Worm (Caenorhabditis elegans) whole organism, L1 larva: ENCODE results near the gene mcm-6.
A peak's percentile ranks its signal among the peaks of the same experiment; 100 is the strongest.

ENCODE experiments used
- F16B12.6 ChIP-seq: fragments of 150-350 bp; optimal IDR thresholded peaks from 2 replicates; lab custom pipeline; 2014; ENCODE audit warnings: missing biosample characterization, missing genetic modification characterization
- alr-1 ChIP-seq: fragments of 200-800 bp; sonication (Bioruptor generic); optimal IDR thresholded peaks from 2 replicates; lab custom pipeline; 2018; ENCODE audit warnings: borderline replicate concordance, mild to moderate bottlenecking, missing genetic modification characterization, missing compliant biosample characterization
- blmp-1 ChIP-seq: fragments of 150-350 bp; optimal IDR thresholded peaks from 2 replicates; lab custom pipeline; 2014; ENCODE audit warnings: missing biosample characterization, missing genetic modification characterization
- ceh-63 ChIP-seq: fragments of 200-800 bp; sonication (Bioruptor generic); optimal IDR thresholded peaks from 2 replicates; lab custom pipeline; 2018; ENCODE audit warnings: mild to moderate bottlenecking, missing genetic modification characterization, missing compliant biosample characterization
- ceh-90 ChIP-seq: sonication (generic microtip); optimal IDR thresholded peaks from 2 replicates; lab custom pipeline; 2016; ENCODE audit warnings: missing genetic modification characterization, missing compliant biosample characterization
- efl-1 ChIP-seq, 4 experiments: fragments of 150-350 bp; optimal IDR thresholded peaks in 3 of 4; peaks in 1 of 4; 1 replicate in 1 of 4; 2 replicates in 3 of 4; lab custom pipeline; 2014; ENCODE audit warnings: missing biosample characterization in 2 of 4, missing genetic modification characterization in 2 of 4, missing genetic modification reagents in 2 of 4
- egl-13 ChIP-seq: sonication (generic microtip); optimal IDR thresholded peaks from 2 replicates; lab custom pipeline; 2016; ENCODE audit warnings: missing genotype, missing genetic modification reagents, missing genetic modification characterization, missing compliant biosample characterization
- egl-27 ChIP-seq, 2 experiments: fragments of 150-350 bp in 1 of 2; sonication (generic microtip); optimal IDR thresholded peaks; 3 replicates each; lab custom pipeline; 2017 to 2018; ENCODE audit warnings: missing biosample characterization in 2 of 2, missing genetic modification characterization in 2 of 2, missing genetic modification reagents in 2 of 2
- elt-3 ChIP-seq, 6 experiments: fragments of 150-350 bp in 1 of 6; sonication (generic microtip); optimal IDR thresholded peaks; 2 replicates each; lab custom pipeline; 2017 to 2018; ENCODE audit warnings: missing biosample characterization in 6 of 6, missing genetic modification characterization in 6 of 6, inconsistent platforms in 1 of 6
- fkh-8 ChIP-seq: sonication (generic microtip); optimal IDR thresholded peaks from 2 replicates; lab custom pipeline; 2016; ENCODE audit warnings: mild to moderate bottlenecking, missing genetic modification characterization, missing compliant biosample characterization
- fos-1 ChIP-seq: fragments of 150-350 bp; optimal IDR thresholded peaks from 2 replicates; lab custom pipeline; 2014; ENCODE audit warnings: missing biosample characterization, missing genetic modification characterization
- grh-1 ChIP-seq: fragments of 200-800 bp; sonication (Bioruptor generic); IDR thresholded peaks from 2 replicates; pipeline ENCODE4 v1.3.6; 2022; ENCODE audit warnings: missing genetic modification reagents, missing genetic modification characterization, missing compliant biosample characterization
- hlh-4 ChIP-seq: sonication (generic microtip); optimal IDR thresholded peaks from 2 replicates; lab custom pipeline; 2016; ENCODE audit warnings: mild to moderate bottlenecking, missing genetic modification characterization, missing compliant biosample characterization
- irx-1 ChIP-seq: sonication (generic microtip); optimal IDR thresholded peaks from 2 replicates; lab custom pipeline; 2016; ENCODE audit warnings: missing genetic modification characterization, missing compliant biosample characterization
- jun-1 ChIP-seq: fragments of 150-350 bp; optimal IDR thresholded peaks from 2 replicates; lab custom pipeline; 2014; ENCODE audit warnings: missing biosample characterization, missing genetic modification reagents, missing genetic modification characterization
- lin-13 ChIP-seq: fragments of 150-350 bp; optimal IDR thresholded peaks from 2 replicates; lab custom pipeline; 2014; ENCODE audit warnings: missing biosample characterization, missing genetic modification reagents, missing genetic modification characterization
- lin-14 ChIP-seq: fragments of 200-800 bp; sonication (Bioruptor generic); optimal IDR thresholded peaks from 2 replicates; lab custom pipeline; 2018; ENCODE audit warnings: mild to moderate bottlenecking, missing genetic modification characterization, moderate library complexity, missing compliant biosample characterization
- lin-35 ChIP-seq, 2 experiments: fragments of 150-350 bp; optimal IDR thresholded peaks; 2 replicates each; lab custom pipeline; 2014; ENCODE audit warnings: missing biosample characterization in 2 of 2, missing genetic modification characterization in 2 of 2, missing genetic modification reagents in 2 of 2
- lir-3 ChIP-seq: sonication (generic microtip); optimal IDR thresholded peaks from 2 replicates; lab custom pipeline; 2016; ENCODE audit warnings: mild to moderate bottlenecking, missing genetic modification characterization, moderate library complexity, missing compliant biosample characterization; ENCODE audit not compliant: poor library complexity
- lsy-2 ChIP-seq, 2 experiments: fragments of 150-350 bp; optimal IDR thresholded peaks; 2 replicates each; lab custom pipeline; 2014; ENCODE audit warnings: missing biosample characterization in 2 of 2, missing genetic modification characterization in 2 of 2
- mab-9 ChIP-seq: fragments of 200-800 bp; sonication (Bioruptor generic); IDR thresholded peaks from 2 replicates; pipeline ENCODE4 v1.3.6; 2022; ENCODE audit warnings: missing genetic modification reagents, missing genetic modification characterization, missing compliant biosample characterization
- mef-2 ChIP-seq: fragments of 150-350 bp; optimal IDR thresholded peaks from 2 replicates; lab custom pipeline; 2014; ENCODE audit warnings: missing biosample characterization, missing genetic modification characterization
- mep-1 ChIP-seq: fragments of 150-350 bp; optimal IDR thresholded peaks from 2 replicates; lab custom pipeline; 2014; ENCODE audit warnings: missing biosample characterization, missing genetic modification characterization
- nhr-12 ChIP-seq: sonication (generic microtip); optimal IDR thresholded peaks from 2 replicates; lab custom pipeline; 2017; ENCODE audit warnings: missing biosample characterization, missing genetic modification characterization
- nhr-19 ChIP-seq: fragments of 200-800 bp; sonication (Bioruptor generic); conservative IDR thresholded peaks from 2 replicates; pipeline ENCODE4 v1.3.6; 2022; ENCODE audit warnings: missing genetic modification characterization, missing compliant biosample characterization
- nhr-20 ChIP-seq: sonication (generic microtip); optimal IDR thresholded peaks from 2 replicates; lab custom pipeline; 2016; ENCODE audit warnings: mild to moderate bottlenecking, missing genetic modification characterization, missing compliant biosample characterization
- nhr-47 ChIP-seq: sonication (generic microtip); optimal IDR thresholded peaks from 2 replicates; lab custom pipeline; 2016; ENCODE audit warnings: mild to moderate bottlenecking, missing genetic modification characterization, moderate library complexity, missing compliant biosample characterization
- nhr-71 ChIP-seq: sonication (generic microtip); optimal IDR thresholded peaks from 2 replicates; lab custom pipeline; 2016; ENCODE audit warnings: mild to moderate bottlenecking, missing genetic modification characterization, moderate library complexity, missing compliant biosample characterization
- nhr-76 ChIP-seq: sonication (generic microtip); optimal IDR thresholded peaks from 2 replicates; lab custom pipeline; 2017; ENCODE audit warnings: missing biosample characterization, missing genetic modification characterization
- nhr-77 ChIP-seq: fragments of 150-350 bp; optimal IDR thresholded peaks from 2 replicates; lab custom pipeline; 2014; ENCODE audit warnings: missing biosample characterization, missing genetic modification characterization
- nhr-84 ChIP-seq: sonication (generic microtip); optimal IDR thresholded peaks from 2 replicates; lab custom pipeline; 2017; ENCODE audit warnings: missing biosample characterization, missing genetic modification characterization
- nhr-85 ChIP-seq: sonication (generic microtip); peaks from one replicate; lab custom pipeline; 2016; ENCODE audit warnings: missing genetic modification characterization, inconsistent platforms, missing compliant biosample characterization
- nhr-90 ChIP-seq: sonication (generic microtip); optimal IDR thresholded peaks from 2 replicates; lab custom pipeline; 2016; ENCODE audit warnings: mild to moderate bottlenecking, missing genetic modification characterization, missing compliant biosample characterization; ENCODE audit not compliant: poor library complexity
- pag-3 ChIP-seq: sonication (generic microtip); optimal IDR thresholded peaks from 2 replicates; lab custom pipeline; 2017; ENCODE audit warnings: missing genetic modification characterization, mild to moderate bottlenecking, missing compliant biosample characterization, antibody characterized with exemption, borderline replicate concordance; ENCODE audit not compliant: insufficient read depth
- pax-3 ChIP-seq: fragments of 200-800 bp; sonication (Bioruptor generic); optimal IDR thresholded peaks from 2 replicates; lab custom pipeline; 2018; ENCODE audit warnings: mild to moderate bottlenecking, missing genetic modification characterization, moderate library complexity, missing compliant biosample characterization
- rnt-1 ChIP-seq: sonication (generic microtip); optimal IDR thresholded peaks from 2 replicates; lab custom pipeline; 2016; ENCODE audit warnings: mild to moderate bottlenecking, missing genetic modification characterization, moderate library complexity, missing compliant biosample characterization
- skn-1 ChIP-seq: fragments of 150-350 bp; optimal IDR thresholded peaks from 2 replicates; lab custom pipeline; 2014; ENCODE audit warnings: missing biosample characterization, missing genetic modification characterization
- snu-23 ChIP-seq: sonication (generic microtip); optimal IDR thresholded peaks from 2 replicates; lab custom pipeline; 2016; ENCODE audit warnings: missing genetic modification characterization, missing compliant biosample characterization
- sox-4 ChIP-seq: sonication (generic microtip); optimal IDR thresholded peaks from 2 replicates; lab custom pipeline; 2016; ENCODE audit warnings: missing genetic modification characterization, missing compliant biosample characterization
- sup-37 ChIP-seq: fragments of 200-800 bp; sonication (Bioruptor generic); optimal IDR thresholded peaks from 2 replicates; lab custom pipeline; 2018; ENCODE audit warnings: mild to moderate bottlenecking, missing genetic modification characterization, missing compliant biosample characterization
- tlp-1 ChIP-seq: fragments of 150-350 bp; optimal IDR thresholded peaks from 2 replicates; lab custom pipeline; 2014; ENCODE audit warnings: missing biosample characterization, missing genetic modification characterization
- unc-130 ChIP-seq: fragments of 150-350 bp; optimal IDR thresholded peaks from 2 replicates; lab custom pipeline; 2017; ENCODE audit warnings: missing biosample characterization, missing genetic modification characterization, inconsistent platforms
- vab-15 ChIP-seq: sonication (generic microtip); optimal IDR thresholded peaks from 2 replicates; lab custom pipeline; 2017; ENCODE audit warnings: missing genotype, mild to moderate bottlenecking, missing genetic modification characterization, missing compliant biosample characterization
- zag-1 ChIP-seq: fragments of 150-350 bp; optimal IDR thresholded peaks from 2 replicates; lab custom pipeline; 2014; ENCODE audit warnings: missing biosample characterization, missing genetic modification characterization
- ztf-4 ChIP-seq: fragments of 150-350 bp; optimal IDR thresholded peaks from 2 replicates; lab custom pipeline; 2014; ENCODE audit warnings: missing biosample characterization, missing genetic modification characterization

The mcm-6 gene

DNA sequence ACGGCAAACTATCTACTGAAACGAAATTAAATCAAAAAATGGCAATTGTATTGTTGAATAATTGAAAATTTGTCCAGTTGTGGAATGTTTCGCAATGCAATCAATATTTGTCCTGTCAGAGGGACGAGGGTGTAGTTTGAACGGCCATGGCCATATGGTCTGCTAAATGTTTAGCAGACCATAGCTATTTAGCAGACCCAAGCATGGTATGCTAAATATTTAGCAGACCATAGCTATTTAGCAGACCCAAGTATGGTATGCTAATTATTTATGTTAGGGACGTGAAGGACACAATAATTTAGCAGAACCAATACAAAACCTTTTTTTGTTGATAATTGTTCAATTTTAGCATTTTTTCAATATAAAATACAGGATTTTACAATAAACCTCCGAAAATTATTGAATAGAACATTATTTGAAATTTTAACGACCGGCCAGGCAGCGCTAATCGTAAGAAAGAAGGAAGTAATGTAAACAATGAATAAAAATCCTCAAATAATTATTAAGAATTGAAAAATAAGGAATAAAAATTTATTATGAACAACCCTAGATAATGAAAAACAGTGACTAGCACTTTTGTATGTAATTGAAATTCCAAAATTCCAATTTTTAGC is 10.9 kb downstream of the mcm-6 start, which contains the start of gene riok-3 (continued):
- no peak for TF ChIP-seq grh-1 (GFP tag; lab: Robert Waterston, UW)

DNA sequence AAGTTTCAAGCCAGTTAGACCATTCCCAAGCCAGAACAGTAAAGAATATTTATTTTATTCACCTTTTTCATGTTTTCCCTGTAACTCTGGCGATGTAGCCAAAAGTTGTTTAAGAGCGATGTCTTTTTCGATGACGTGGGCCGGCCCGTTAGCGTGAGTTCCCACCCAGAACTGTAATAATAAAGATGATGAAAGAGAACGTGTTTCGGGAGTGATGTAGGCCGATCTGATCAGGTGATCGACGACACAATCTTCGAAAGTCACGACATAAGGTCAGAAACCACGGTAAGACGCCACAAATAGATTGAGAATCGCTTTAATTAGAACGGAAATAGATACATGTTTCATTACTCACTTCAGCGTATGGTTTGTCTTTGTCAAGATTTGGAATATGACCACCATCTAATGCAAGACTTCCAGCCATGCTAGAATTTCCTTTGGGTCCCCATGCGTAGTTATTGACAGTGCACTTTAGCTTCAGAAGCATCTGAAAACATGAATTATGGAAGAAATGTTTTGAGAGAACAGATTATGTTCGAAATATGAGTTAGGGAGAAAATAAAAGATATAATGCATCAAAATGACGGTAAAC is 12.9 kb downstream of the mcm-6 start, which contains the start of gene ZK632.4:
Gene ZK632.4, minus strand, starts transcription at position 487 of the 592 bp plus-strand sequence.
- no peak for TF ChIP-seq skn-1
- peak; percentile 37 for TF ChIP-seq nhr-85 (tag; lab: Kevin White, UChicago)
- TF ChIP-seq elt-3 (tag; optimal IDR thresholded peaks at IDR 0.05; lab: Kevin White, UChicago), result peak in 1 of 6 experiments; percentile 26
- 0 out of 2 replicates have a peak, but pooled peaks have one; percentile 35 for TF ChIP-seq grh-1 (GFP tag; lab: Robert Waterston, UW)
- TF ChIP-seq unc-130, result peak; percentile 37

DNA sequence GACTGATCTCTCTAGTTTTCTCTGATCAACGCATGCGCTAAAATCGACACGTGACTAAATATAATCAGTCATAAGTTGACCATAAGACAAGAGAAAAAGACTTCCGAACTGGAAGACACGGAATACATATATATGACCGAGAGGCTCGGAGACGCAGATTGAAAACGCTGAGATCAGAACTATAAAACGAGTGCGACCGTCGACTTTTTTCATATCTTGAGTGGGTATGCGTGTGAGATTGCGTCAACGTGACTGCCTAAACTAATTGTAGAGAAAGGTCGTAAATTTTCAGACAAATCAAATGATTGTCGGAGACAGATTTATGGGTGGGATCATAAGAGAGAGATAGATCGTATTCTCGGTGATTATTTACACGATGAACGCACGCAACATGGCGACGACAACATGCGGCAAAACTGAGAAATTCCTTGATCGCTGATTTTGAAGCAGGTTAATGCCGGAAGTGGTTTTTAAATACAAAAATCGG is 13.4 kb downstream of the mcm-6 start:
- TF ChIP-seq skn-1, result peak; percentile 26
- no peak for TF ChIP-seq mef-2 (tag; lab: Kevin White, UChicago)
- TF ChIP-seq nhr-85 (tag; lab: Kevin White, UChicago), result peak; percentile 83
- peak; percentile 65 for TF ChIP-seq nhr-20 (tag; lab: Kevin White, UChicago)
- TF ChIP-seq elt-3 (tag; optimal IDR thresholded peaks at IDR 0.05; lab: Kevin White, UChicago), result peak in 2 of 6 experiments; percentile 36 to 75
- no peak for TF ChIP-seq sup-37 (GFP tag; lab: Kevin White, UChicago)
- peak in 1 of 2 experiments; percentile 74 for TF ChIP-seq lin-35 (GFP tag; optimal IDR thresholded peaks at IDR 0.05; lab: Kevin White, UChicago)
- no peak for TF ChIP-seq ceh-90 (tag; lab: Kevin White, UChicago)
- TF ChIP-seq pax-3 (tag; lab: Kevin White, UChicago), result no peak
- TF ChIP-seq nhr-90 (tag; lab: Kevin White, UChicago), result peak; percentile 43
- TF ChIP-seq snu-23 (GFP tag; lab: Kevin White, UChicago), result peak; percentile 58
- TF ChIP-seq vab-15, result peak; percentile 58
- peak; percentile 67 for TF ChIP-seq blmp-1 (tag; lab: Kevin White, UChicago)
- no peak for TF ChIP-seq pag-3 (tag; lab: Kevin White, UChicago)
- TF ChIP-seq nhr-71, result peak; percentile 71
- TF ChIP-seq tlp-1 (tag; lab: Kevin White, UChicago), result no peak
- TF ChIP-seq nhr-12 (tag; lab: Kevin White, UChicago), result no peak
- TF ChIP-seq sox-4, result no peak
- TF ChIP-seq F16B12.6 (tag; lab: Kevin White, UChicago), result no peak
- TF ChIP-seq jun-1, result peak; percentile 4
- TF ChIP-seq nhr-47 (tag; lab: Kevin White, UChicago), result peak; percentile 34
- TF ChIP-seq mab-9 (GFP tag; lab: Robert Waterston, UW), result no peak
- TF ChIP-seq egl-13, result no peak
- peak; percentile 21 for TF ChIP-seq rnt-1 (tag; lab: Kevin White, UChicago)
- TF ChIP-seq nhr-19 (GFP tag; lab: Robert Waterston, UW), result peak; percentile 42
- TF ChIP-seq nhr-77 (tag; lab: Kevin White, UChicago), result no peak
- TF ChIP-seq ztf-4, result peak; percentile 64
- no peak for TF ChIP-seq irx-1
- TF ChIP-seq nhr-76 (tag; lab: Kevin White, UChicago), result no peak
- peak; percentile 28 for TF ChIP-seq lin-14
- TF ChIP-seq hlh-4 (tag; lab: Kevin White, UChicago), result no peak
- TF ChIP-seq fos-1 (tag; lab: Kevin White, UChicago), result no peak
- no peak for TF ChIP-seq lin-13 (GFP tag; lab: Kevin White, UChicago)
- TF ChIP-seq zag-1, result no peak
- TF ChIP-seq egl-27 (tag; optimal IDR thresholded peaks at IDR 0.05; lab: Kevin White, UChicago), result no peak
- TF ChIP-seq mep-1 (tag; lab: Kevin White, UChicago), result peak; percentile 32
- TF ChIP-seq alr-1 (tag; lab: Kevin White, UChicago), result no peak
- TF ChIP-seq efl-1 (optimal IDR thresholded peaks at IDR 0.05; lab: Kevin White, UChicago), result no peak
- peak in 1 of 2 experiments; percentile 91 for TF ChIP-seq efl-1 (GFP tag; optimal IDR thresholded peaks at IDR 0.05 in 1 of 2; lab: Kevin White, UChicago)
- TF ChIP-seq lsy-2 (tag; optimal IDR thresholded peaks at IDR 0.05; lab: Kevin White, UChicago), result peak in 1 of 2 experiments; percentile 39
- peak; percentile 28 for TF ChIP-seq lir-3 (tag; lab: Kevin White, UChicago)
- TF ChIP-seq nhr-84 (tag; lab: Kevin White, UChicago), result no peak
- TF ChIP-seq ceh-63, result no peak
- TF ChIP-seq fkh-8 (tag; lab: Kevin White, UChicago), result no peak
